Fruit fly (Drosophila melanogaster) whole organism, wandering third instar larva: ENCODE measurements around the gene CG43332.
A peak's percentile ranks its signal among the peaks of the same experiment; 100 is the strongest.

Experiments used
- Abd-B ChIP-seq: fragments of >200 bp; optimal IDR thresholded peaks from 2 replicates; lab custom pipeline; 2017; ENCODE audit warnings: missing biosample characterization, missing genetic modification characterization
- CG32264 ChIP-seq: fragments of 200-800 bp; sonication (Bioruptor generic); optimal IDR thresholded peaks from 2 replicates; lab custom pipeline; 2016; ENCODE audit warnings: missing biosample characterization, missing genetic modification characterization
- CG9705 ChIP-seq: fragments of 200-800 bp; sonication (Bioruptor generic); optimal IDR thresholded peaks from 2 replicates; lab custom pipeline; 2018; ENCODE audit warnings: missing biosample characterization, mild to moderate bottlenecking, missing genetic modification characterization
- CrebA ChIP-seq: fragments of 200-800 bp; sonication (Bioruptor generic); optimal IDR thresholded peaks from 2 replicates; lab custom pipeline; 2016; ENCODE audit warnings: missing biosample characterization, mild to moderate bottlenecking, missing genetic modification characterization, borderline replicate concordance
- Dfd ChIP-seq: fragments of >200 bp; optimal IDR thresholded peaks from 2 replicates; lab custom pipeline; 2017; ENCODE audit warnings: missing biosample characterization, missing genetic modification characterization
- Dif ChIP-seq: fragments of 200-275, 200-300 bp; sonication (Bioruptor generic); optimal IDR thresholded peaks from 2 replicates; lab custom pipeline; 2018; ENCODE audit warnings: missing biosample characterization, missing genetic modification characterization; ENCODE audit not compliant: partially characterized antibody
- GATAd ChIP-seq: sonication (Bioruptor generic); optimal IDR thresholded peaks from 2 replicates; lab custom pipeline; 2016; ENCODE audit warnings: missing biosample characterization, missing genetic modification characterization
- HLH106 ChIP-seq: fragments of 200-800 bp; optimal IDR thresholded peaks from 3 replicates; lab custom pipeline; 2019; ENCODE audit warnings: missing biosample characterization, mild to moderate bottlenecking, missing genetic modification characterization, moderate library complexity
- Hnf4 ChIP-seq: fragments of 200-800 bp; sonication (Bioruptor generic); optimal IDR thresholded peaks from 2 replicates; lab custom pipeline; 2016; ENCODE audit warnings: missing biosample characterization, mild to moderate bottlenecking, missing genetic modification characterization
- Hr78 ChIP-seq: fragments of >200 bp; optimal IDR thresholded peaks from 2 replicates; lab custom pipeline; 2017; ENCODE audit warnings: missing biosample characterization, missing genetic modification characterization
- Hr83 ChIP-seq: fragments of 200-300 bp; sonication (Bioruptor generic); optimal IDR thresholded peaks from 2 replicates; lab custom pipeline; 2016; ENCODE audit warnings: missing biosample characterization, mild to moderate bottlenecking, missing genetic modification characterization, moderate library complexity; ENCODE audit not compliant: poor library complexity, severe bottlenecking
- Mio ChIP-seq: sonication (Bioruptor generic); optimal IDR thresholded peaks from 2 replicates; lab custom pipeline; 2016; ENCODE audit warnings: missing biosample characterization, missing genetic modification characterization
- Myc ChIP-seq: fragments of >200 bp; optimal IDR thresholded peaks from 2 replicates; lab custom pipeline; 2017
- N ChIP-seq: fragments of >200 bp; optimal IDR thresholded peaks from 2 replicates; lab custom pipeline; 2018; ENCODE audit warnings: missing biosample characterization, missing external identifiers, missing genetic modification characterization
- OdsH ChIP-seq: fragments of 200-800 bp; sonication (Bioruptor generic); optimal IDR thresholded peaks from 2 replicates; lab custom pipeline; 2016; ENCODE audit warnings: missing biosample characterization, mild to moderate bottlenecking, missing genetic modification characterization
- Vsx2 ChIP-seq: fragments of 200-300, 225-300 bp; sonication (Bioruptor generic); optimal IDR thresholded peaks from 2 replicates; lab custom pipeline; 2018; ENCODE audit warnings: missing biosample characterization, missing genetic modification characterization; ENCODE audit not compliant: partially characterized antibody
- br ChIP-seq: fragments of 200-800 bp; sonication (Bioruptor generic); optimal IDR thresholded peaks from 2 replicates; lab custom pipeline; 2016; ENCODE audit warnings: missing biosample characterization, missing genetic modification characterization
- brk ChIP-seq: fragments of 200-800 bp; sonication (Bioruptor generic); optimal IDR thresholded peaks from 2 replicates; lab custom pipeline; 2016; ENCODE audit warnings: missing biosample characterization, mild to moderate bottlenecking, missing genetic modification characterization
- dl ChIP-seq, 2 experiments: fragments of 175-275, 200-275 bp in 1 of 2; fragments of 200-275 bp in 1 of 2; sonication (Bioruptor generic); optimal IDR thresholded peaks; lab custom pipeline; 2018; ENCODE audit warnings: mild to moderate bottlenecking in 2 of 2, missing biosample characterization in 2 of 2, missing genetic modification characterization in 2 of 2, moderate library complexity in 2 of 2; ENCODE audit not compliant: partially characterized antibody in 2 of 2, insufficient read depth in 1 of 2
- dsf ChIP-seq: sonication (Bioruptor generic); optimal IDR thresholded peaks from 2 replicates; lab custom pipeline; 2016; ENCODE audit warnings: missing biosample characterization, missing genetic modification characterization, borderline replicate concordance
- ey ChIP-seq: fragments of 200-800 bp; sonication (Bioruptor generic); optimal IDR thresholded peaks from 2 replicates; lab custom pipeline; 2016; ENCODE audit warnings: missing biosample characterization, missing genetic modification characterization
- foxo ChIP-seq, 2 experiments: fragments of 200-800 bp; sonication (Bioruptor generic); optimal IDR thresholded peaks; 2 replicates in 1 of 2; 3 replicates in 1 of 2; lab custom pipeline; 2016 to 2017; ENCODE audit warnings: missing biosample characterization in 2 of 2, missing genetic modification characterization in 2 of 2
- fru ChIP-seq: fragments of 200-800 bp; sonication (Bioruptor generic); optimal IDR thresholded peaks from 3 replicates; lab custom pipeline; 2016; ENCODE audit warnings: missing biosample characterization, mild to moderate bottlenecking, missing genetic modification characterization
- h ChIP-seq: fragments of 200-800 bp; sonication (Bioruptor generic); optimal IDR thresholded peaks from 3 replicates; lab custom pipeline; 2016; ENCODE audit warnings: missing biosample characterization, mild to moderate bottlenecking, missing genetic modification characterization
- lola ChIP-seq: fragments of >200 bp; optimal IDR thresholded peaks from 2 replicates; lab custom pipeline; 2017; ENCODE audit warnings: missing biosample characterization, missing genetic modification characterization
- pan ChIP-seq: fragments of >200 bp; optimal IDR thresholded peaks from 2 replicates; lab custom pipeline; 2017
- psq ChIP-seq: fragments of 200-800 bp; sonication (Bioruptor generic); optimal IDR thresholded peaks from 3 replicates; lab custom pipeline; 2017; ENCODE audit warnings: missing biosample characterization, mild to moderate bottlenecking, missing genetic modification characterization, moderate library complexity
- rgr ChIP-seq: fragments of 200-800 bp; sonication (Bioruptor generic); optimal IDR thresholded peaks from 3 replicates; lab custom pipeline; 2016; ENCODE audit warnings: missing biosample characterization, mild to moderate bottlenecking, missing genetic modification characterization
- sage ChIP-seq: fragments of 200-800 bp; sonication (Bioruptor generic); optimal IDR thresholded peaks from 2 replicates; lab custom pipeline; 2016; ENCODE audit warnings: missing biosample characterization, mild to moderate bottlenecking, missing genetic modification characterization
- sv ChIP-seq: fragments of 200-800 bp; sonication (Bioruptor generic); optimal IDR thresholded peaks from 3 replicates; lab custom pipeline; 2016; ENCODE audit warnings: missing biosample characterization, missing genetic modification characterization
- tai ChIP-seq: sonication (Bioruptor generic); optimal IDR thresholded peaks from 2 replicates; lab custom pipeline; 2016; ENCODE audit warnings: missing biosample characterization, missing genetic modification characterization
- usp ChIP-seq: fragments of >200 bp; optimal IDR thresholded peaks from 2 replicates; lab custom pipeline; 2017; ENCODE audit warnings: missing biosample characterization, missing genetic modification characterization
- woc ChIP-seq: sonication (Bioruptor generic); optimal IDR thresholded peaks from 2 replicates; lab custom pipeline; 2016; ENCODE audit warnings: missing biosample characterization, mild to moderate bottlenecking, missing genetic modification characterization

The CG43332 gene

dm6 chr2L:14141238-14141637 lies 21.8 kb downstream of the CG43332 start:
- TF ChIP-seq foxo (GFP tag; optimal IDR thresholded peaks at IDR 0.05; lab: Kevin White, UChicago) (peak in 1 of 2 experiments; percentile 22), sv (GFP tag; lab: Kevin White, UChicago) (no peak), GATAd (GFP tag; lab: Kevin White, UChicago) (no peak), h (peak; percentile 9), fru (GFP tag; lab: Kevin White, UChicago) (peak; percentile 39)

- TF ChIP-seq h (no peak), lola (GFP tag; lab: Kevin White, UChicago) (no peak), psq (no peak), woc (GFP tag; lab: Kevin White, UChicago) (no peak), Mio (no peak), HLH106 (tag; lab: Kevin White, UChicago) (no peak), Abd-B (no peak), CG32264 (GFP tag; lab: Kevin White, UChicago) (no peak), GATAd (GFP tag; lab: Kevin White, UChicago) (no peak), rgr (GFP tag; lab: Kevin White, UChicago) (no peak), Vsx2 (GFP tag; lab: Kevin White, UChicago) (no peak), brk (GFP tag; lab: Kevin White, UChicago) (no peak), tai (no peak), usp (GFP tag; lab: Kevin White, UChicago) (no peak), Dif (GFP tag; lab: Kevin White, UChicago) (no peak), sage (GFP tag; lab: Kevin White, UChicago) (no peak)
Observed at dm6 chr2L:14136197-14136596, 26.8 kb downstream of the CG43332 start.

- no peak for TF ChIP-seq lola (GFP tag; lab: Kevin White, UChicago)
- peak; percentile 22 for TF ChIP-seq Vsx2 (GFP tag; lab: Kevin White, UChicago)
- no peak for TF ChIP-seq CrebA
- TF ChIP-seq woc (GFP tag; lab: Kevin White, UChicago) = no peak
- no peak for TF ChIP-seq Abd-B
- TF ChIP-seq Dfd (GFP tag; lab: Kevin White, UChicago) = peak; percentile 31
- no peak for TF ChIP-seq CG32264 (GFP tag; lab: Kevin White, UChicago)
- no peak for TF ChIP-seq h
- peak; percentile 12 for TF ChIP-seq psq
Observed at dm6 chr2L:14133562-14134539, 29.2 kb downstream of the CG43332 start.

dm6 chr2L:14125630-14126029 lies 37.4 kb downstream of the CG43332 start:
- TF ChIP-seq GATAd (GFP tag; lab: Kevin White, UChicago) (no peak), Vsx2 (GFP tag; lab: Kevin White, UChicago) (no peak), dsf (no peak), rgr (GFP tag; lab: Kevin White, UChicago) (no peak), dl (GFP tag; optimal IDR thresholded peaks at IDR 0.05; lab: Kevin White, UChicago; ENCODE audit: insufficient read depth in 1 of 2, partially characterized antibody in 2 of 2) (no peak), CG9705 (GFP tag; lab: Kevin White, UChicago) (no peak), woc (GFP tag; lab: Kevin White, UChicago) (no peak), sage (GFP tag; lab: Kevin White, UChicago) (no peak), foxo (GFP tag; optimal IDR thresholded peaks at IDR 0.05; lab: Kevin White, UChicago) (no peak), Hr83 (GFP tag; lab: Kevin White, UChicago) (no peak), CG32264 (GFP tag; lab: Kevin White, UChicago) (no peak), Hnf4 (no peak), HLH106 (tag; lab: Kevin White, UChicago) (no peak), br (GFP tag; lab: Kevin White, UChicago) (no peak), lola (GFP tag; lab: Kevin White, UChicago) (no peak), Hr78 (GFP tag; lab: Kevin White, UChicago) (no peak)
- TF ChIP-seq, all 38 proteins: peak for 0

- TF ChIP-seq rgr (GFP tag; lab: Kevin White, UChicago) (no peak), OdsH (GFP tag; lab: Kevin White, UChicago) (no peak), CG32264 (GFP tag; lab: Kevin White, UChicago) (no peak), ey (no peak), tai (no peak), pan (lab: Kevin White, UChicago) (no peak), dsf (no peak), N (GFP tag; lab: Kevin White, UChicago) (no peak), Abd-B (no peak), Vsx2 (GFP tag; lab: Kevin White, UChicago) (no peak), Myc (lab: Kevin White, UChicago) (no peak), HLH106 (tag; lab: Kevin White, UChicago) (no peak), brk (GFP tag; lab: Kevin White, UChicago) (no peak), Hr78 (GFP tag; lab: Kevin White, UChicago) (no peak), sv (GFP tag; lab: Kevin White, UChicago) (no peak)
Observed at dm6 chr2L:14123605-14124004, 39.4 kb downstream of the CG43332 start.
